Fruit fly (Drosophila melanogaster): Measurements from ENCODE around the gene Hipk.
A peak's percentile ranks its signal among the peaks of the same experiment; 100 is the strongest.

The Hipk gene

DNA sequence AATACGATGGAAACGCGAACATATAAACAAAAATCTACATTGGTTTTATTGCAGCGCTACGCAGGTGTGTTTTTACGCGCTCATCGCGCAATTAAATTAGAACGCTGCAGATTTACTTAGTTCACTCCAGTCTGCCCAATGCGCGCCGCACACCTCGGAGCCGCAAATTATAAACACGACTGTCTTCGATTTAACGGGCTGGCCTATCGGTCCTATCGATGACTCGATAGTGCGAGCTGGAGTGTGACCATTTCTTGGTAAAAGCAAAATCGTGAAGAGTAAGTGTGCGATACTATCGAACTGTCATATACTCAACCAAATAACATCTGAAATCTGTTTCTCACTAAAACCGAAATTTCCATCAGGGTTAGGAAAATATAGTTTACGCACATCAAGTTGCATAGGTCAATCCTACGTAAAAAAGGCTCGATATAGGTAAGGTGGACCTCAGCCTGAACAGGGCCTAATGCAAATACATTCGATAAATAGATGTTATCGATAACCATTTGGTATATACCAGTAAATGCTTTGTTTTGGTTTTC lies 2.4 kb upstream of the Hipk start, which contains the start of the genes klar and BORCS6 (continued):
- TF ChIP-seq Jarid2 (GFP tag; optimal IDR thresholded peaks at IDR 0.05), result peak; percentile 94
- peak; percentile 93 for TF ChIP-seq ssp (GFP tag; IDR thresholded peaks at IDR 0.05)
- peak; percentile 68 for TF ChIP-seq Nf-YC (tag; optimal IDR thresholded peaks at IDR 0.05)
- TF ChIP-seq sug (tag; optimal IDR thresholded peaks at IDR 0.05), result peak; percentile 69
- no peak for TF ChIP-seq CG31388 (GFP tag; optimal IDR thresholded peaks at IDR 0.05)
- TF ChIP-seq CoRest (tag; optimal IDR thresholded peaks at IDR 0.05), result peak; percentile 71
- no peak for TF ChIP-seq sc (optimal IDR thresholded peaks at IDR 0.05)
- TF ChIP-seq sc (GFP tag; optimal IDR thresholded peaks at IDR 0.05), result no peak
- TF ChIP-seq CG14050 (GFP tag; IDR thresholded peaks at IDR 0.05), result no peak; the same call in 2 of the 3 replicates
- TF ChIP-seq pita (GFP tag; optimal IDR thresholded peaks at IDR 0.05), result no peak
- TF ChIP-seq tgo (GFP tag; IDR thresholded peaks at IDR 0.05), result peak; percentile 41; the same call in 1 of the 3 replicates
- peak; percentile 59 for TF ChIP-seq Atf6 (GFP tag; IDR thresholded peaks at IDR 0.05)
- TF ChIP-seq ato (GFP tag; IDR thresholded peaks at IDR 0.05; ENCODE audit: partially characterized antibody), result peak; percentile 94
- no peak for TF ChIP-seq Hmx (GFP tag; optimal IDR thresholded peaks at IDR 0.05)
- 0 out of 3 replicates have a peak, but pooled peaks have one; percentile 51 for TF ChIP-seq otp (GFP tag; IDR thresholded peaks at IDR 0.05)
- TF ChIP-seq CG11085 (GFP tag; IDR thresholded peaks at IDR 0.05), result no peak
- peak; percentile 51 for TF ChIP-seq CG4282 (GFP tag; optimal IDR thresholded peaks at IDR 0.05)
- TF ChIP-seq CG16815 (GFP tag; optimal IDR thresholded peaks at IDR 0.05), result no peak
- TF ChIP-seq NK7.1 (GFP tag; optimal IDR thresholded peaks at IDR 0.05), result peak; percentile 24
- peak; percentile 16 for TF ChIP-seq CG3065 (GFP tag; optimal IDR thresholded peaks at IDR 0.05)
- TF ChIP-seq Dip3 (GFP tag; optimal IDR thresholded peaks at IDR 0.05), result peak; percentile 54
- peak; percentile 99 for TF ChIP-seq Dll (GFP tag; IDR thresholded peaks at IDR 0.05; ENCODE audit: partially characterized antibody)
- peak; percentile 92 for TF ChIP-seq Med (GFP tag)
- TF ChIP-seq Rfx (GFP tag; IDR thresholded peaks at IDR 0.05), result peak; percentile 51
- TF ChIP-seq NC2α (GFP tag; optimal IDR thresholded peaks at IDR 0.05), result peak; percentile 23
- no peak for TF ChIP-seq CG4854 (GFP tag; optimal IDR thresholded peaks at IDR 0.05)
- TF ChIP-seq HLHmδ (GFP tag; optimal IDR thresholded peaks at IDR 0.05), result peak; percentile 91
- no peak for TF ChIP-seq Spps (tag; optimal IDR thresholded peaks at IDR 0.05)
- TF ChIP-seq croc (GFP tag; conservative IDR thresholded peaks at IDR 0.05), result no peak
- peak; percentile 22; the same call in 1 of the 2 replicates for TF ChIP-seq CG10366 (GFP tag; IDR thresholded peaks at IDR 0.05)
- TF ChIP-seq CG11696 (GFP tag; IDR thresholded peaks at IDR 0.05), result no peak
- peak; percentile 58 for TF ChIP-seq Hr3 (GFP tag; optimal IDR thresholded peaks at IDR 0.05)
- 0 out of 2 replicates have a peak, but pooled peaks have one; percentile 26 for TF ChIP-seq rib (GFP tag; IDR thresholded peaks at IDR 0.05)
- peak; percentile 26 for TF ChIP-seq kah (GFP tag; optimal IDR thresholded peaks at IDR 0.05)
- TF ChIP-seq mirr (GFP tag; optimal IDR thresholded peaks at IDR 0.05), result peak; percentile 48
- no peak for TF ChIP-seq Usf (GFP tag; optimal IDR thresholded peaks at IDR 0.05)
- peak; percentile 75 for TF ChIP-seq Bteb2 (GFP tag; optimal IDR thresholded peaks at IDR 0.05)
- no peak for TF ChIP-seq Lim3 (GFP tag; IDR thresholded peaks at IDR 0.05)
- TF ChIP-seq CG6765 (GFP tag; optimal IDR thresholded peaks at IDR 0.05), result peak; percentile 53
- TF ChIP-seq Hand (GFP tag; optimal IDR thresholded peaks at IDR 0.05), result peak; percentile 18
- TF ChIP-seq CG13624 (GFP tag; optimal IDR thresholded peaks at IDR 0.05), result peak; percentile 65
- peak; percentile 58 for TF ChIP-seq luna (GFP tag; optimal IDR thresholded peaks at IDR 0.05)
- TF ChIP-seq CG17612 (GFP tag; IDR thresholded peaks at IDR 0.05), result no peak
- TF ChIP-seq Vsx1 (GFP tag; optimal IDR thresholded peaks at IDR 0.05), result peak; percentile 6
- peak; percentile 46 for TF ChIP-seq PHDP (tag; optimal IDR thresholded peaks at IDR 0.05)
- peak; percentile 16 for TF ChIP-seq caup (GFP tag; optimal IDR thresholded peaks at IDR 0.05; ENCODE audit: severe bottlenecking)
- peak; percentile 67 for TF ChIP-seq ind (GFP tag; optimal IDR thresholded peaks at IDR 0.05)
- TF ChIP-seq Xrp1 (GFP tag; IDR thresholded peaks at IDR 0.05), result peak; percentile 17; the same call in 1 of the 2 replicates
- TF ChIP-seq CG14965 (GFP tag; optimal IDR thresholded peaks at IDR 0.05; ENCODE audit: borderline replicate concordance), result no peak
- TF ChIP-seq Lhr (GFP tag; optimal IDR thresholded peaks at IDR 0.05), result peak; percentile 94
- TF ChIP-seq Rx (GFP tag; IDR thresholded peaks at IDR 0.05), result 0 out of 2 replicates have a peak, but pooled peaks have one; percentile 8

Data from whole organism, embryonic.